Worm (Caenorhabditis elegans): ENCODE results near the gene C18B2.4.

- TF ChIP-seq mls-2 (tag; optimal IDR thresholded peaks at IDR 0.05) (no peak), unc-39 (tag; optimal IDR thresholded peaks at IDR 0.05) (no peak), unc-62 (GFP tag; optimal IDR thresholded peaks at IDR 0.05) (no peak), elt-3 (tag; optimal IDR thresholded peaks at IDR 0.05) (no peak), pha-4 (tag; optimal IDR thresholded peaks at IDR 0.05) (no peak), snpc-4 (tag; optimal IDR thresholded peaks at IDR 0.05) (no peak), ces-1 (GFP tag; optimal IDR thresholded peaks at IDR 0.05) (no peak), nhr-76 (tag; optimal IDR thresholded peaks at IDR 0.05) (no peak), flh-1 (GFP tag; optimal IDR thresholded peaks at IDR 0.05) (no peak), ceh-83 (GFP tag; optimal IDR thresholded peaks at IDR 0.05) (no peak)
These were observed 32.1 kb downstream of the C18B2.4 start, which contains the start of gene T27A10.5 for ce11 chrX:3573482-3573881.

Data from whole organism, mixed stage, embryonic.